Worm (Caenorhabditis elegans): ENCODE results near the gene unc-82.

- no peak for TF ChIP-seq nhr-11 (tag; optimal IDR thresholded peaks at IDR 0.05)
- TF ChIP-seq ama-1 (optimal IDR thresholded peaks at IDR 0.05) = no peak
- TF ChIP-seq lin-39 (tag; optimal IDR thresholded peaks at IDR 0.05) = no peak
- TF ChIP-seq hlh-30 (tag; optimal IDR thresholded peaks at IDR 0.05; ENCODE audit: insufficient read depth) = no peak
- TF ChIP-seq fkh-10 (GFP tag; optimal IDR thresholded peaks at IDR 0.05) = no peak
- no peak for TF ChIP-seq ZK546.5 (tag; optimal IDR thresholded peaks at IDR 0.05)
- TF ChIP-seq duxl-1 (tag; optimal IDR thresholded peaks at IDR 0.05; ENCODE audit: poor library complexity) = no peak
- no peak for TF ChIP-seq snpc-4 (tag; optimal IDR thresholded peaks at IDR 0.05)
- TF ChIP-seq nhr-76 (tag; optimal IDR thresholded peaks at IDR 0.05) = no peak
- TF ChIP-seq ceh-44 (GFP tag; IDR thresholded peaks at IDR 0.05) = no peak
- no peak for TF ChIP-seq mdl-1 (tag; optimal IDR thresholded peaks at IDR 0.05)
- no peak for TF ChIP-seq zfp-3 (GFP tag; conservative IDR thresholded peaks at IDR 0.05)
Observed at ce11 chrIV:7388843-7389242, 35.5 kb upstream of the unc-82 start, which contains the start of gene mob-3.
